Worm (Caenorhabditis elegans) whole organism, late embryonic: Measurements from ENCODE around the gene R02E12.5.

ENCODE experiments used
- ama-1 ChIP-seq: fragments of 150-350 bp; optimal IDR thresholded peaks from 2 replicates; lab custom pipeline; 2014
- fax-1 ChIP-seq: sonication (generic microtip); optimal IDR thresholded peaks from 2 replicates; lab custom pipeline; 2016; ENCODE audit warnings: missing genotype, missing genetic modification characterization, missing compliant biosample characterization
- nhr-232 ChIP-seq: sonication (generic microtip); optimal IDR thresholded peaks from 2 replicates; lab custom pipeline; 2016; ENCODE audit warnings: missing genetic modification characterization, missing compliant biosample characterization
- pqm-1 ChIP-seq: sonication (generic microtip); optimal IDR thresholded peaks from 2 replicates; lab custom pipeline; 2016; ENCODE audit warnings: missing genetic modification characterization, missing compliant biosample characterization
- pros-1 ChIP-seq: fragments of 150-350 bp; optimal IDR thresholded peaks from 2 replicates; lab custom pipeline; 2014; ENCODE audit warnings: missing biosample characterization, missing genetic modification reagents, missing genetic modification characterization

ce11 chrX:3990495-3990894, 6.6 kb upstream of the R02E12.5 start:
- TF ChIP-seq nhr-232 (tag; lab: Kevin White, UChicago) (no peak), fax-1 (tag; lab: Kevin White, UChicago) (no peak), pros-1 (no peak), pqm-1 (tag; lab: Kevin White, UChicago) (no peak), ama-1 (lab: Kevin White, UChicago) (no peak)
